Fruit fly (Drosophila melanogaster) whole organism, embryonic: ENCODE measurements around the gene Cpr30B.

Experiments used
- CG10147 ChIP-seq: fragments of 200-800 bp; sonication (Bioruptor generic); optimal IDR thresholded peaks from 2 replicates; lab custom pipeline; 2019; ENCODE audit warnings: missing biosample characterization, mild to moderate bottlenecking, missing genetic modification characterization, moderate library complexity
- CG10267 ChIP-seq: fragments of 200-800 bp; sonication (Bioruptor generic); optimal IDR thresholded peaks from 2 replicates; lab custom pipeline; 2018; ENCODE audit warnings: missing biosample characterization, mild to moderate bottlenecking, missing genetic modification characterization, moderate library complexity
- CG11504 ChIP-seq: fragments of 200-800 bp; sonication (Bioruptor generic); optimal IDR thresholded peaks from 3 replicates; lab custom pipeline; 2019; ENCODE audit warnings: missing biosample characterization, mild to moderate bottlenecking, missing genetic modification characterization, moderate library complexity
- CG12942 ChIP-seq: fragments of 200-800 bp; sonication (Bioruptor generic); optimal IDR thresholded peaks from 3 replicates; lab custom pipeline; 2016; ENCODE audit warnings: missing biosample characterization, missing genetic modification characterization
- CG1529 ChIP-seq: fragments of 200-800 bp; sonication (Bioruptor generic); optimal IDR thresholded peaks from 3 replicates; lab custom pipeline; 2018; ENCODE audit warnings: missing biosample characterization, missing genetic modification characterization
- CG1602 ChIP-seq: fragments of 200-800 bp; sonication (Bioruptor generic); optimal IDR thresholded peaks from 3 replicates; lab custom pipeline; 2016; ENCODE audit warnings: missing biosample characterization, missing genetic modification characterization
- CG17328 ChIP-seq: fragments of 200-800 bp; sonication (Bioruptor generic); IDR thresholded peaks from 2 replicates; pipeline ENCODE4 v1.3.6; 2022; ENCODE audit warnings: missing biosample characterization, missing genetic modification characterization
- CG17359 ChIP-seq: fragments of 200-800 bp; sonication (Bioruptor generic); optimal IDR thresholded peaks from 3 replicates; lab custom pipeline; 2018; ENCODE audit warnings: missing biosample characterization, mild to moderate bottlenecking, missing genetic modification characterization, moderate library complexity
- CG18619 ChIP-seq: fragments of 200-800 bp; sonication (Bioruptor generic); optimal IDR thresholded peaks from 3 replicates; lab custom pipeline; 2017; ENCODE audit warnings: missing biosample characterization, mild to moderate bottlenecking, missing genetic modification characterization
- CG31365 ChIP-seq: fragments of 200-800 bp; sonication (Bioruptor generic); optimal IDR thresholded peaks from 2 replicates; lab custom pipeline; 2018; ENCODE audit warnings: missing biosample characterization, mild to moderate bottlenecking, missing genetic modification characterization
- CG34376 ChIP-seq: fragments of 200-800 bp; sonication (Bioruptor generic); optimal IDR thresholded peaks from 2 replicates; lab custom pipeline; 2018; ENCODE audit warnings: missing biosample characterization, mild to moderate bottlenecking, missing genetic modification characterization
- CG4282 ChIP-seq: fragments of 200-800 bp; sonication (Bioruptor generic); optimal IDR thresholded peaks from 2 replicates; lab custom pipeline; 2016; ENCODE audit warnings: missing biosample characterization, missing genetic modification characterization
- CG4854 ChIP-seq: fragments of 200-800 bp; sonication (Bioruptor generic); optimal IDR thresholded peaks from 2 replicates; lab custom pipeline; 2016; ENCODE audit warnings: missing biosample characterization, missing genetic modification characterization, inconsistent platforms
- CG8290 ChIP-seq, 3 experiments: fragments of 200-800 bp; sonication (Bioruptor generic); optimal IDR thresholded peaks; 2 replicates each; lab custom pipeline; 2016 to 2019; ENCODE audit warnings: missing biosample characterization in 3 of 3, missing genetic modification characterization in 3 of 3, mild to moderate bottlenecking in 2 of 3, moderate library complexity in 1 of 3
- CG8359 ChIP-seq: fragments of 200-800 bp; sonication (Bioruptor generic); optimal IDR thresholded peaks from 2 replicates; lab custom pipeline; 2017; ENCODE audit warnings: missing biosample characterization, mild to moderate bottlenecking, missing genetic modification characterization, borderline replicate concordance
- CG8765 ChIP-seq: fragments of 200-800 bp; sonication (Bioruptor generic); IDR thresholded peaks from 2 replicates; pipeline ENCODE4 v1.3.6; 2022; ENCODE audit warnings: missing biosample characterization, missing genetic modification characterization
- CG8944 ChIP-seq: fragments of 200-800 bp; sonication (Bioruptor generic); optimal IDR thresholded peaks from 3 replicates; lab custom pipeline; 2016; ENCODE audit warnings: missing biosample characterization, missing genetic modification characterization
- CHES-1-like ChIP-seq: fragments of 200-800 bp; sonication (Bioruptor generic); optimal IDR thresholded peaks from 2 replicates; lab custom pipeline; 2016; ENCODE audit warnings: missing biosample characterization, missing genetic modification characterization
- Dad ChIP-seq: fragments of 200-800 bp; sonication (Bioruptor generic); optimal IDR thresholded peaks from 3 replicates; lab custom pipeline; 2016; ENCODE audit warnings: missing biosample characterization, missing genetic modification characterization
- Ets97D ChIP-seq: fragments of 200-800 bp; sonication (Bioruptor generic); optimal IDR thresholded peaks from 3 replicates; lab custom pipeline; 2016; ENCODE audit warnings: missing biosample characterization, missing genetic modification characterization
- Fer2 ChIP-seq: fragments of 200-800 bp; sonication (Bioruptor generic); optimal IDR thresholded peaks from 2 replicates; lab custom pipeline; 2018; ENCODE audit warnings: missing biosample characterization, mild to moderate bottlenecking, missing genetic modification characterization, moderate library complexity
- Gug ChIP-seq: fragments of 200-800 bp; sonication (Bioruptor generic); IDR thresholded peaks from 4 replicates; pipeline ENCODE4 v1.3.6; 2022; ENCODE audit warnings: missing biosample characterization, missing genetic modification characterization
- Lhr ChIP-seq: fragments of 200-800 bp; sonication (Bioruptor generic); optimal IDR thresholded peaks from 3 replicates; lab custom pipeline; 2017; ENCODE audit warnings: mild to moderate bottlenecking, missing biosample characterization, missing genetic modification reagents, missing genetic modification characterization
- Med ChIP-seq: fragments of 200-800 bp; sonication (Bioruptor generic); peaks from one replicate; lab custom pipeline; 2016; ENCODE audit warnings: missing biosample characterization, missing genetic modification characterization, mild to moderate bottlenecking, inconsistent platforms, moderate library complexity
- Mrtf ChIP-seq: fragments of 200-800 bp; sonication (Bioruptor generic); IDR thresholded peaks from 3 replicates; pipeline ENCODE4 v1.3.6; 2022; ENCODE audit warnings: missing biosample characterization, missing genetic modification characterization
- NfI ChIP-seq: fragments of 200-800 bp; sonication (Bioruptor generic); optimal IDR thresholded peaks from 3 replicates; lab custom pipeline; 2018; ENCODE audit warnings: missing biosample characterization, mild to moderate bottlenecking, missing genetic modification characterization, moderate library complexity
- Optix ChIP-seq: fragments of 200-800 bp; sonication (Bioruptor generic); IDR thresholded peaks from 3 replicates; pipeline ENCODE4 v1.3.6; 2022; ENCODE audit warnings: missing biosample characterization, missing genetic modification characterization
- cad ChIP-seq: fragments of >200 bp; optimal IDR thresholded peaks from 2 replicates; lab custom pipeline; 2017; ENCODE audit warnings: missing biosample characterization, missing genetic modification characterization
- chm ChIP-seq: fragments of 200-800 bp; sonication (Bioruptor generic); IDR thresholded peaks from 2 replicates; pipeline ENCODE4 v1.3.6; 2022; ENCODE audit warnings: missing biosample characterization, missing genetic modification characterization
- corto ChIP-seq: fragments of 200-800 bp; sonication (Bioruptor generic); optimal IDR thresholded peaks from 2 replicates; lab custom pipeline; 2016; ENCODE audit warnings: missing biosample characterization, mild to moderate bottlenecking, missing genetic modification characterization, moderate library complexity
- croc ChIP-seq: fragments of 200-800 bp; sonication (Bioruptor generic); conservative IDR thresholded peaks from 3 replicates; pipeline ENCODE4 v1.3.6; 2022; ENCODE audit warnings: missing biosample characterization, missing genetic modification characterization
- dmrt11E ChIP-seq: fragments of 200-800 bp; sonication (Bioruptor generic); optimal IDR thresholded peaks from 3 replicates; lab custom pipeline; 2018; ENCODE audit warnings: missing biosample characterization, mild to moderate bottlenecking, missing genetic modification characterization, moderate library complexity
- gcm ChIP-seq: fragments of 200-800 bp; sonication (Bioruptor generic); optimal IDR thresholded peaks from 2 replicates; lab custom pipeline; 2019; ENCODE audit warnings: missing biosample characterization, mild to moderate bottlenecking, missing genetic modification characterization, moderate library complexity
- h ChIP-seq: fragments of >200 bp; optimal IDR thresholded peaks from 2 replicates; lab custom pipeline; 2017
- hb ChIP-seq: fragments of 200-800 bp; sonication (Bioruptor generic); IDR thresholded peaks from 3 replicates; pipeline ENCODE4 v1.3.6; 2022; ENCODE audit warnings: missing biosample characterization, missing genetic modification characterization; ENCODE audit not compliant: partially characterized antibody
- hkb ChIP-seq, 2 experiments: fragments of 200-800 bp in 1 of 2; fragments of >200 bp in 1 of 2; sonication (Bioruptor generic) in 1 of 2; IDR thresholded peaks in 1 of 2; optimal IDR thresholded peaks in 1 of 2; 2 replicates each; pipeline versions ENCODE4 v1.3.6 to Lab custom; 2017 to 2022; ENCODE audit warnings: missing biosample characterization in 1 of 2, missing genetic modification characterization in 1 of 2
- ind ChIP-seq: fragments of 200-800 bp; sonication (Bioruptor generic); optimal IDR thresholded peaks from 3 replicates; lab custom pipeline; 2016; ENCODE audit warnings: missing biosample characterization, missing genetic modification characterization
- lab ChIP-seq: fragments of 200-800 bp; sonication (Bioruptor generic); optimal IDR thresholded peaks from 3 replicates; lab custom pipeline; 2017; ENCODE audit warnings: missing biosample characterization, missing genetic modification characterization, mild to moderate bottlenecking, moderate library complexity, missing genetic modification reagents
- nerfin-1 ChIP-seq: fragments of 200-800 bp; sonication (Bioruptor generic); optimal IDR thresholded peaks from 3 replicates; lab custom pipeline; 2019; ENCODE audit warnings: missing biosample characterization, mild to moderate bottlenecking, missing genetic modification characterization, moderate library complexity
- ro ChIP-seq: fragments of 200-800 bp; sonication (Bioruptor generic); IDR thresholded peaks from 2 replicates; pipeline ENCODE4 v1.3.6; 2022; ENCODE audit warnings: missing biosample characterization, missing genetic modification characterization
- salm ChIP-seq: fragments of 200-800 bp; sonication (Bioruptor generic); optimal IDR thresholded peaks from 2 replicates; lab custom pipeline; 2018; ENCODE audit warnings: missing biosample characterization, mild to moderate bottlenecking, missing genetic modification characterization
- sens-2 ChIP-seq: fragments of 200-800 bp; sonication (Bioruptor generic); IDR thresholded peaks from 2 replicates; pipeline ENCODE4 v1.3.6; 2022; ENCODE audit warnings: missing biosample characterization, missing genetic modification characterization
- sima ChIP-seq: fragments of 200-800 bp; sonication (Bioruptor generic); optimal IDR thresholded peaks from 2 replicates; lab custom pipeline; 2016; ENCODE audit warnings: missing biosample characterization, missing genetic modification characterization
- ttk ChIP-seq: fragments of 200-800 bp; sonication (Bioruptor generic); IDR thresholded peaks from 2 replicates; pipeline ENCODE4 v2.1.2; 2022; ENCODE audit warnings: missing biosample characterization, missing genetic modification characterization
- unpg ChIP-seq: fragments of 200-800 bp; sonication (Bioruptor generic); optimal IDR thresholded peaks from 3 replicates; lab custom pipeline; 2018; ENCODE audit warnings: missing biosample characterization, mild to moderate bottlenecking, missing genetic modification characterization, moderate library complexity
- zf30C ChIP-seq: fragments of 200-800 bp; sonication (Bioruptor generic); optimal IDR thresholded peaks from 3 replicates; lab custom pipeline; 2018; ENCODE audit warnings: missing biosample characterization, mild to moderate bottlenecking, missing genetic modification characterization
- zfh2 ChIP-seq: fragments of 200-800 bp; sonication (Bioruptor generic); optimal IDR thresholded peaks from 2 replicates; lab custom pipeline; 2016; ENCODE audit warnings: missing biosample characterization, missing genetic modification characterization

The Cpr30B gene

dm6 chr2L:9520886-9521868 is 21.5 kb upstream of the Cpr30B start, which contains the start of gene Oatp30B:
Gene Oatp30B, plus strand, starts transcription at chr2L:9521210.
- TF ChIP-seq CG4282 (GFP tag; lab: Kevin White, UChicago) (peak; percentile 87), chm (GFP tag; lab: Robert Waterston, UW) (peak; percentile 99), zfh2 (GFP tag; lab: Kevin White, UChicago) (peak; percentile 96), dmrt11E (tag; lab: Kevin White, UChicago) (peak; percentile 97), CG1602 (GFP tag; lab: Kevin White, UChicago) (peak; percentile 98), CG10147 (GFP tag; lab: Kevin White, UChicago) (peak; percentile 97), lab (GFP tag; lab: Kevin White, UChicago) (peak; percentile 98), Lhr (GFP tag; lab: Kevin White, UChicago) (peak; percentile 98), Ets97D (GFP tag; lab: Kevin White, UChicago) (peak; percentile 94), NfI (GFP tag; lab: Kevin White, UChicago) (peak; percentile 95), CHES-1-like (GFP tag; lab: Kevin White, UChicago) (peak; percentile 95), CG8359 (GFP tag; lab: Kevin White, UChicago) (peak; percentile 78), salm (peak; percentile 90), nerfin-1 (tag; lab: Kevin White, UChicago) (peak; percentile 94), hkb (optimal IDR thresholded peaks at IDR 0.05; lab: Kevin White, UChicago) (no peak), hkb (GFP tag; IDR thresholded peaks at IDR 0.05; lab: Robert Waterston, UW) (peak; percentile 98), CG4854 (GFP tag; lab: Kevin White, UChicago) (peak; percentile 95), Fer2 (tag; lab: Kevin White, UChicago) (peak; percentile 96), zf30C (peak; percentile 18), CG10267 (tag; lab: Kevin White, UChicago) (peak; percentile 94), CG8765 (peak; percentile 97), ttk (peak; percentile 95), hb (GFP tag; lab: Robert Waterston, UW) (peak; percentile 91; the same call in 2 of the 3 replicates), CG8944 (GFP tag; lab: Kevin White, UChicago) (peak; percentile 96), Dad (peak; percentile 94), Gug (GFP tag; lab: Robert Waterston, UW) (peak; percentile 92), CG18619 (GFP tag; lab: Kevin White, UChicago) (peak; percentile 93), ind (peak; percentile 97), ro (GFP tag; lab: Robert Waterston, UW) (peak; percentile 95), Med (peak; percentile 99), CG12942 (GFP tag; lab: Kevin White, UChicago) (peak; percentile 97), sima (GFP tag; lab: Kevin White, UChicago) (peak; percentile 81), Mrtf (GFP tag; lab: Robert Waterston, UW) (peak; percentile 95), Optix (GFP tag; lab: Robert Waterston, UW) (peak; percentile 88; the same call in 2 of the 3 replicates), CG8290 (GFP tag; optimal IDR thresholded peaks at IDR 0.05; lab: Kevin White, UChicago) (peak; percentile 93), CG8290 (tag; optimal IDR thresholded peaks at IDR 0.05; lab: Kevin White, UChicago) (peak; percentile 73 to 96), croc (peak; percentile 93), CG1529 (peak; percentile 88), unpg (GFP tag; lab: Kevin White, UChicago) (peak; percentile 98), CG17359 (tag; lab: Kevin White, UChicago) (peak; percentile 97), h (lab: Kevin White, UChicago) (no peak), corto (GFP tag; lab: Kevin White, UChicago) (peak; percentile 91), cad (GFP tag; lab: Kevin White, UChicago) (no peak), CG17328 (GFP tag; lab: Robert Waterston, UW) (peak; percentile 97), CG11504 (tag; lab: Kevin White, UChicago) (peak; percentile 94), CG34376 (GFP tag; lab: Kevin White, UChicago) (peak; percentile 95), sens-2 (GFP tag; lab: Robert Waterston, UW) (peak; percentile 96), CG31365 (peak; percentile 81), gcm (GFP tag; lab: Kevin White, UChicago) (peak; percentile 96)
